Worm (Caenorhabditis elegans): ENCODE results near the gene srd-74.

Gene srd-74

DNA sequence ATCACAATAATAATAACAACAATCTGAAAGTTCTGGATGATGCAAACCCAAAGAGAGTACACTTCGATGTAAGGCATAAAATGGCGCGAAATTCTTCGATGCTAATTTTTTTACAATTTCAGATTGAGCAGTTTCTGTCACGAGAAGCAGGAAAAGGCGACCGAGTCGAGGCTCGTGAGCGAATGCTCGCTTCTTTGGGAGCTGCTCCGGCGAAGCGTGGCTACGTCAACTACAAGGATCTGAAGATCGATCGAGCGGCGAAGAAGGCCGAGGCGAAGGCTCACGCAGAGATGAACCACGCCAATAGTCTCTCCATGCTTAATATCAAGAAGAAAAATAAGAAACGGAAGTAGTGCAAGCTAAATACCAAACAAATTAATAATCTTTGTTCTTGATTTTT, 42.2 kb downstream of the srd-74 start:
- no peak for TF ChIP-seq tbx-37 (GFP tag; conservative IDR thresholded peaks at IDR 0.05)
- no peak for TF ChIP-seq B0310.2 (tag; optimal IDR thresholded peaks at IDR 0.05)
- TF ChIP-seq ama-1 (optimal IDR thresholded peaks at IDR 0.05) = no peak
- TF ChIP-seq tra-4 (tag; optimal IDR thresholded peaks at IDR 0.05) = no peak
- TF ChIP-seq scrt-1 (GFP tag; IDR thresholded peaks at IDR 0.05) = no peak
- no peak for TF ChIP-seq F13C5.2 (tag; optimal IDR thresholded peaks at IDR 0.05)
- no peak for TF ChIP-seq aly-1 (tag; optimal IDR thresholded peaks at IDR 0.05)
- TF ChIP-seq flt-1 (GFP tag; IDR thresholded peaks at IDR 0.05) = no peak
- TF ChIP-seq sea-1 (GFP tag; conservative IDR thresholded peaks at IDR 0.05) = no peak
- TF ChIP-seq hmbx-1 (tag; optimal IDR thresholded peaks at IDR 0.05) = no peak
- TF ChIP-seq tbx-11 (GFP tag; IDR thresholded peaks at IDR 0.05) = no peak
- no peak for TF ChIP-seq hnd-1 (tag; optimal IDR thresholded peaks at IDR 0.05)
- no peak for TF ChIP-seq pes-1 (GFP tag; IDR thresholded peaks at IDR 0.05)
- no peak for TF ChIP-seq ceh-13 (GFP tag; optimal IDR thresholded peaks at IDR 0.05)
- no peak for TF ChIP-seq ets-7 (tag; optimal IDR thresholded peaks at IDR 0.05)
- no peak for TF ChIP-seq hmg-4 (GFP tag; optimal IDR thresholded peaks at IDR 0.05)

- TF ChIP-seq ets-7 (tag; optimal IDR thresholded peaks at IDR 0.05) (no peak), tra-4 (tag; optimal IDR thresholded peaks at IDR 0.05) (no peak), ama-1 (optimal IDR thresholded peaks at IDR 0.05) (no peak), ceh-36 (tag; optimal IDR thresholded peaks at IDR 0.05) (no peak), B0310.2 (tag; optimal IDR thresholded peaks at IDR 0.05) (no peak), hnd-1 (tag; optimal IDR thresholded peaks at IDR 0.05) (no peak), tbx-37 (GFP tag; conservative IDR thresholded peaks at IDR 0.05) (no peak), pes-1 (GFP tag; IDR thresholded peaks at IDR 0.05) (no peak), flt-1 (GFP tag; IDR thresholded peaks at IDR 0.05) (no peak), F13C5.2 (tag; optimal IDR thresholded peaks at IDR 0.05) (no peak), hmg-4 (GFP tag; optimal IDR thresholded peaks at IDR 0.05) (no peak), aly-1 (tag; optimal IDR thresholded peaks at IDR 0.05) (no peak), hmbx-1 (tag; optimal IDR thresholded peaks at IDR 0.05) (no peak), scrt-1 (GFP tag; IDR thresholded peaks at IDR 0.05) (no peak)
Observed at ce11 chrIII:11824580-11824979, 42.7 kb downstream of the srd-74 start.

- TF ChIP-seq B0310.2 (tag; optimal IDR thresholded peaks at IDR 0.05) (no peak), ama-1 (optimal IDR thresholded peaks at IDR 0.05) (no peak), ceh-36 (tag; optimal IDR thresholded peaks at IDR 0.05) (no peak), flt-1 (GFP tag; IDR thresholded peaks at IDR 0.05) (0 out of 2 replicates have a peak, but pooled peaks have one; percentile 32), ceh-13 (GFP tag; optimal IDR thresholded peaks at IDR 0.05) (no peak), hmbx-1 (tag; optimal IDR thresholded peaks at IDR 0.05) (no peak), F13C5.2 (tag; optimal IDR thresholded peaks at IDR 0.05) (peak; percentile 10), aly-1 (tag; optimal IDR thresholded peaks at IDR 0.05) (no peak), sea-1 (GFP tag; conservative IDR thresholded peaks at IDR 0.05) (0 out of 2 replicates have a peak, but pooled peaks have one; percentile 45), hmg-4 (GFP tag; optimal IDR thresholded peaks at IDR 0.05) (peak; percentile 8), tbx-11 (GFP tag; IDR thresholded peaks at IDR 0.05) (0 out of 2 replicates have a peak, but pooled peaks have one; percentile 10), scrt-1 (GFP tag; IDR thresholded peaks at IDR 0.05) (no peak), tra-4 (tag; optimal IDR thresholded peaks at IDR 0.05) (no peak), pes-1 (GFP tag; IDR thresholded peaks at IDR 0.05) (peak; percentile 26; the same call in 1 of the 2 replicates), hnd-1 (tag; optimal IDR thresholded peaks at IDR 0.05) (no peak), tbx-37 (GFP tag; conservative IDR thresholded peaks at IDR 0.05) (no peak), ets-7 (tag; optimal IDR thresholded peaks at IDR 0.05) (no peak)
Observed at ce11 chrIII:11825654-11826053, 43.8 kb downstream of the srd-74 start.

ce11 chrIII:11826118-11826517, 44.2 kb downstream of the srd-74 start, which contains the start of gene rsp-8:
rsp-8 (plus strand) TSS chrIII:11826418.
- TF ChIP-seq ets-7 (tag; optimal IDR thresholded peaks at IDR 0.05) = no peak

DNA sequence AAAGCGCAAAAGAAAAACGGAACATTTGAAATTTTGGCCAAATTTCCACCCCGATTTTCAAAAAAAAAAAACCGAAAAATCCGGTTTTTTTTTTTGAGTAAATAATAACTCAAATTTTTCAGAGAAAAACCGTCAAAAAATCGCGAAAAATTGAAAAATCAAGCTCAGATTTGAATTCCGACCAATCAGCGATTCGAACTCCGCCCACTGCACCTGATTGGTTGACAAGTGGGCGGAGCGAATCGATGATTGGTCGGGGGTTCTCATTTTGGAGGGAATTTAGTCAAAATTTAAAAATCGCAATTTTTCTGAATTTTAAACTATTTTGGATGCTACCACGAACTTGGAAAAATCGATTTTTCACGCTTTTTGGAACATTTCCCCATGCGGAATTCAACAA, 47.2 kb downstream of the srd-74 start:
- TF ChIP-seq B0310.2 (tag; optimal IDR thresholded peaks at IDR 0.05) (no peak), tbx-11 (GFP tag; IDR thresholded peaks at IDR 0.05) (no peak), ama-1 (optimal IDR thresholded peaks at IDR 0.05) (no peak)

DNA sequence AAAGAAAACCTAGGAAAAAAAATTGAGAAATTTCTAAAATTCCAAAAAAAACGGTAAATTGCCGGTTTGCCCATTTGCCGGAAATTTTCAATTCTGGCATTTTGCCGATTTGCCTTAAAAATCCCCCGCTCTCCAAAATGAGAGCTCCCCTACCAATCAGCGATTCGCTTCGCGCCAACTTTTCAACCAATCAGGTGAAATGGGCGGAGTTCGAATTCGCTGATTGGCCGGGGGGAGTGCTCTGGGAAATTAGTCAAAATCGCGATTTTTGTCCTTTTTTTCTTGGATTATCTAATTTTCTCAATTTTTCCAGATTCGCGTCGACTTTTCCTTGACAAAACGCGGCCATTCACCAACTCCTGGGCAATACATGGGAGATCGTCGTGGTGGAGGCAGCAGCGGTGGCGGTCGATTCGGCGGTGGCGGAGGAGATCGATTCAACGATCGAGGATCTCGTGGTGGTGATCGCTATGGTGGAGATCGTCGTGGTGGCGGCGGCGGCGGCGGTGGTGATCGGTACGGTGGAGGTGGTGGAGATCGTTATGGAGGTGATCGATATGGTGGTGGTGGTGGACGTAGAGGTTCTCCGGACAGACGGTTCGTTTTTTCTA, 47.8 kb downstream of the srd-74 start:
- TF ChIP-seq hnd-1 (tag; optimal IDR thresholded peaks at IDR 0.05) (no peak), sea-1 (GFP tag; conservative IDR thresholded peaks at IDR 0.05) (no peak)

DNA sequence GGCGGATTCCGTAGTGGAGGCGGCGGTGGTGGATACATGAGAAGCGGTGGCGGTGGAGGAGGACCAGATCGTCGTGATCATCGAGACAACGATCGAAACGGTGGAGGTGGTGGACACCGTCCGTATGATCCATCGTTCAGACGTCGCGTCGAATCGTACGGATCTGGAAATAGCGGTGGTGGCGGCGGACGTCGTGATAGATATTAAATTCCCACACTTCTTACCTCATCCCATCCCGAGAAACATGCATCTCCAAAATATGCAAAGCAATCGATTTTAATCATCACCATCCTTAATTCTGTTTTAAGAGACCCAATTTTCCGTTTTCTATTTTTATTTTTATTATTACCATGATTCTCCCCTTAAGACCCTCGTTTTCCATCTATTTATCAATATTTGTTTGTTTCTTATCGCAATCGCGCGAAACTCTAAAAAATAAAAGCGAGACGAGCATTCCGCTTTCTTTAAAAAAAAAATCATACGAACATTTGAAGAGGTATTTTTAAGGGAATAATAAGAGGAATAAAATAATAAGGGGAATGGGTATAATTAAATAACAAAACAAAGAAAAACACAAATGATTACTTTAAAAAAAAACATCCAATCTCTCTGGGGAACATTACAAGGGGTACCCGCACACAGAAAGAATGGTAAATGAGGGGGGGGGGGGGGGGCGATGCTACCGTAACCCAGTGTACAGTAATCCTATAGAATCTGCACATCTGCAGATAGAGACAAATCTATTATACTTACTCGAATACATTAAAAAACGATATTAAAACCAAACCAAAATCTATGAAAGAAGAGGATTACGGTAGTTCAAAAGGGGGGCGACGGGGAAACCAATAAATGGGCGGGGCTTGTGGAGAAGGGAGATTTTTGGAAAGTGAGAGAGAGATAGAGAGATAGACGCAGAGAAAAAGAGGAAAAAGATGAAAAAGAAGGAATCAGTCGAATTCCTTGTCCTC, 48.9 kb downstream of the srd-74 start:
- TF ChIP-seq tbx-37 (GFP tag; conservative IDR thresholded peaks at IDR 0.05) = 0 out of 2 replicates have a peak, but pooled peaks have one; percentile 29
- no peak for TF ChIP-seq scrt-1 (GFP tag; IDR thresholded peaks at IDR 0.05)
- TF ChIP-seq ceh-36 (tag; optimal IDR thresholded peaks at IDR 0.05) = peak; percentile 58

- no peak for TF ChIP-seq ets-7 (tag; optimal IDR thresholded peaks at IDR 0.05)
- no peak for TF ChIP-seq aly-1 (tag; optimal IDR thresholded peaks at IDR 0.05)
- no peak for TF ChIP-seq F13C5.2 (tag; optimal IDR thresholded peaks at IDR 0.05)
- no peak for TF ChIP-seq tra-4 (tag; optimal IDR thresholded peaks at IDR 0.05)
- TF ChIP-seq B0310.2 (tag; optimal IDR thresholded peaks at IDR 0.05) = no peak
- no peak for TF ChIP-seq pes-1 (GFP tag; IDR thresholded peaks at IDR 0.05)
- no peak for TF ChIP-seq ama-1 (optimal IDR thresholded peaks at IDR 0.05)
- TF ChIP-seq ceh-13 (GFP tag; optimal IDR thresholded peaks at IDR 0.05) = no peak
- no peak for TF ChIP-seq hmg-4 (GFP tag; optimal IDR thresholded peaks at IDR 0.05)
- no peak for TF ChIP-seq tbx-37 (GFP tag; conservative IDR thresholded peaks at IDR 0.05)
- no peak for TF ChIP-seq sea-1 (GFP tag; conservative IDR thresholded peaks at IDR 0.05)
- no peak for TF ChIP-seq ceh-36 (tag; optimal IDR thresholded peaks at IDR 0.05)
- no peak for TF ChIP-seq hmbx-1 (tag; optimal IDR thresholded peaks at IDR 0.05)
- no peak for TF ChIP-seq scrt-1 (GFP tag; IDR thresholded peaks at IDR 0.05)
- no peak for TF ChIP-seq hnd-1 (tag; optimal IDR thresholded peaks at IDR 0.05)
- no peak for TF ChIP-seq tbx-11 (GFP tag; IDR thresholded peaks at IDR 0.05)
- TF ChIP-seq flt-1 (GFP tag; IDR thresholded peaks at IDR 0.05) = no peak
Observed at ce11 chrIII:11833449-11833848, 51.5 kb downstream of the srd-74 start.
